Worm (Caenorhabditis elegans) whole organism, midembryonic: ENCODE results near the gene mks-1.

Experiments used
- T22C8.4 ChIP-seq: fragments of 200-800 bp; sonication (Bioruptor generic); IDR thresholded peaks from 2 replicates; pipeline ENCODE4 v1.3.6; 2022; ENCODE audit warnings: missing genetic modification characterization, missing compliant biosample characterization
- cog-1 ChIP-seq: sonication (generic microtip); optimal IDR thresholded peaks from 2 replicates; lab custom pipeline; 2016; ENCODE audit warnings: missing genetic modification characterization, missing compliant biosample characterization
- flt-1 ChIP-seq: fragments of 200-800 bp; sonication (Bioruptor generic); IDR thresholded peaks from 2 replicates; pipeline ENCODE4 v1.3.6; 2022; ENCODE audit warnings: missing genetic modification characterization, missing compliant biosample characterization
- klf-2 ChIP-seq: fragments of 200-800 bp; sonication (Bioruptor generic); conservative IDR thresholded peaks from 2 replicates; pipeline ENCODE4 v1.3.6; 2022; ENCODE audit warnings: missing genetic modification reagents, missing genetic modification characterization, missing compliant biosample characterization
- med-1 ChIP-seq: sonication (generic microtip); optimal IDR thresholded peaks from 2 replicates; lab custom pipeline; 2017; ENCODE audit warnings: missing genetic modification characterization, mild to moderate bottlenecking, missing compliant biosample characterization, antibody characterized with exemption, missing genetic modification reagents; ENCODE audit not compliant: insufficient read depth
- ref-1 ChIP-seq: fragments of 200-800 bp; sonication (Bioruptor generic); conservative IDR thresholded peaks from 2 replicates; pipeline ENCODE4 v1.3.6; 2022; ENCODE audit warnings: missing genetic modification reagents, missing genetic modification characterization, missing compliant biosample characterization
- ztf-23 ChIP-seq: fragments of 200-800 bp; sonication (Bioruptor generic); IDR thresholded peaks from 2 replicates; pipeline ENCODE4 v1.3.6; 2022; ENCODE audit warnings: missing genetic modification reagents, missing genetic modification characterization, missing compliant biosample characterization
- ztf-29 ChIP-seq: fragments of 200-800 bp; sonication (Bioruptor generic); IDR thresholded peaks from 2 replicates; pipeline ENCODE4 v1.3.6; 2022; ENCODE audit warnings: missing genetic modification reagents, missing genetic modification characterization, missing compliant biosample characterization

DNA sequence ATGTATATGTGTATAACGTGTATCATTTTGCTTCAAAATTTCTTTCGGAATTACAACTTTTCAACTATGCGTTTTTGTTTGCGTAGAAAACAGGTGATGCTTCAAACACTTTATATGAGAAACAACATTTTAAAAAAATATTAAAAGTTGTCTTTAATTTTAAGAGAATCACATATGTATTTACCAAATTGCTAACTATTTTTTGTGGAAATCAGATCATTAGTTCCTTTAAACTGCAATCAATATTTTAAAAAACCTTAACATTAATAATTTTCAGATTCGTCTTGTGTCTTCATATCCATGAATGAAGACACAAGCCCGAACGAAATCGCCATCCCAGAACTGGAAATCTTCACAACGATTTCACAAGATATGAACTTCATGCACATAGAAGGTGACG is 33.2 kb upstream of the mks-1 start, which contains the start of gene C44B11.6:
- no peak for TF ChIP-seq flt-1
- TF ChIP-seq med-1, result no peak
- no peak for TF ChIP-seq ref-1 (GFP tag; lab: Robert Waterston, UW)
- TF ChIP-seq klf-2 (GFP tag; lab: Robert Waterston, UW), result no peak
- no peak for TF ChIP-seq T22C8.4
- no peak for TF ChIP-seq ztf-23
- TF ChIP-seq ztf-29 (GFP tag; lab: Robert Waterston, UW), result no peak
- no peak for TF ChIP-seq cog-1
